Fruit fly (Drosophila melanogaster): Measurements from ENCODE around the gene simj.

dm6 chr3L:10679711-10680154 lies 15.2 kb downstream of the simj start:
- no peak for TF ChIP-seq CG8478 (optimal IDR thresholded peaks at IDR 0.05)
- no peak for TF ChIP-seq CTCF (optimal IDR thresholded peaks at IDR 0.05)
